Worm (Caenorhabditis elegans) whole organism, young adult: ENCODE data around the gene glct-6.
A peak's percentile ranks its signal among the peaks of the same experiment; 100 is the strongest.

Source experiments
- B0035.1 ChIP-seq: sonication (generic microtip); optimal IDR thresholded peaks from 2 replicates; lab custom pipeline; 2016; ENCODE audit warnings: missing genetic modification characterization, mild to moderate bottlenecking, missing compliant biosample characterization, missing genotype, missing genetic modification reagents
- B0261.1 ChIP-seq: sonication (generic microtip); optimal IDR thresholded peaks from 2 replicates; lab custom pipeline; 2016; ENCODE audit warnings: mild to moderate bottlenecking, missing genetic modification characterization, moderate library complexity, missing compliant biosample characterization
- F22D6.2 ChIP-seq: sonication (generic microtip); optimal IDR thresholded peaks from 2 replicates; lab custom pipeline; 2016; ENCODE audit warnings: mild to moderate bottlenecking, missing genetic modification characterization, missing compliant biosample characterization
- F33H1.4 ChIP-seq: fragments of 200-800 bp; sonication (Bioruptor generic); IDR thresholded peaks from 2 replicates; pipeline ENCODE4 v1.3.6; 2022; ENCODE audit warnings: missing genetic modification reagents, missing genetic modification characterization, missing compliant biosample characterization
- F37B4.10 ChIP-seq: fragments of 200-800 bp; sonication (Bioruptor generic); IDR thresholded peaks from 2 replicates; pipeline ENCODE4 v1.3.6; 2022; ENCODE audit warnings: missing genetic modification characterization, missing compliant biosample characterization
- F39B2.1 ChIP-seq: fragments of 200-800 bp; sonication (Bioruptor generic); IDR thresholded peaks from 2 replicates; pipeline ENCODE4 v1.3.6; 2022; ENCODE audit warnings: missing genetic modification reagents, missing genetic modification characterization, missing compliant biosample characterization
- F57A8.1 ChIP-seq: fragments of 200-800 bp; sonication (Bioruptor generic); optimal IDR thresholded peaks from 2 replicates; lab custom pipeline; 2018; ENCODE audit warnings: mild to moderate bottlenecking, missing genetic modification characterization, moderate library complexity, missing compliant biosample characterization
- K11D2.4 ChIP-seq: fragments of 200-800 bp; sonication (Bioruptor generic); IDR thresholded peaks from 2 replicates; pipeline ENCODE4 v1.3.6; 2022; ENCODE audit warnings: missing genetic modification reagents, missing genetic modification characterization, missing compliant biosample characterization
- K12H6.12 ChIP-seq: fragments of 200-800 bp; sonication (Bioruptor generic); optimal IDR thresholded peaks from 2 replicates; lab custom pipeline; 2018; ENCODE audit warnings: mild to moderate bottlenecking, missing genetic modification characterization, missing compliant biosample characterization
- Y95B8A.8 ChIP-seq: fragments of 200-800 bp; sonication (Bioruptor generic); IDR thresholded peaks from 2 replicates; pipeline ENCODE4 v1.3.6; 2022; ENCODE audit warnings: missing genetic modification reagents, missing genetic modification characterization, missing compliant biosample characterization
- ama-1 ChIP-seq, 3 experiments: fragments of 150-350 bp in 1 of 3; sonication (generic microtip) in 2 of 3; optimal IDR thresholded peaks; 2 replicates each; lab custom pipeline; 2014 to 2018; ENCODE audit warnings: missing biosample characterization in 2 of 3, missing genetic modification characterization in 2 of 3, missing genetic modification reagents in 2 of 3
- athp-1 ChIP-seq: sonication (generic microtip); optimal IDR thresholded peaks from 2 replicates; lab custom pipeline; 2017; ENCODE audit warnings: mild to moderate bottlenecking, missing genetic modification characterization, missing compliant biosample characterization
- attf-5 ChIP-seq: fragments of 200-800 bp; sonication (Bioruptor generic); optimal IDR thresholded peaks from 2 replicates; lab custom pipeline; 2018; ENCODE audit warnings: mild to moderate bottlenecking, missing genetic modification characterization, missing compliant biosample characterization
- bed-2 ChIP-seq: fragments of 200-800 bp; sonication (Bioruptor generic); IDR thresholded peaks from 2 replicates; pipeline ENCODE4 v1.3.6; 2022; ENCODE audit warnings: missing genetic modification reagents, missing genetic modification characterization, missing compliant biosample characterization
- ccch-3 ChIP-seq: fragments of 200-800 bp; sonication (Bioruptor generic); optimal IDR thresholded peaks from 2 replicates; lab custom pipeline; 2018; ENCODE audit warnings: mild to moderate bottlenecking, missing genetic modification characterization, missing compliant biosample characterization
- cebp-1 ChIP-seq, 2 experiments: fragments of 200-800 bp in 1 of 2; sonication (Bioruptor generic) in 1 of 2; sonication (generic microtip) in 1 of 2; IDR thresholded peaks in 1 of 2; optimal IDR thresholded peaks in 1 of 2; 2 replicates each; pipeline versions ENCODE4 v1.3.6 to Lab custom; 2017 to 2022; ENCODE audit warnings: missing compliant biosample characterization in 2 of 2, missing genetic modification characterization in 2 of 2, mild to moderate bottlenecking in 1 of 2, missing genetic modification reagents in 1 of 2, moderate library complexity in 1 of 2
- cebp-2 ChIP-seq: fragments of 200-800 bp; sonication (Bioruptor generic); IDR thresholded peaks from 2 replicates; pipeline ENCODE4 v1.3.6; 2022; ENCODE audit warnings: missing genetic modification characterization, missing compliant biosample characterization
- dox-1 ChIP-seq: fragments of 200-800 bp; sonication (Bioruptor generic); IDR thresholded peaks from 2 replicates; pipeline ENCODE4 v1.3.6; 2022; ENCODE audit warnings: missing genetic modification reagents, missing genetic modification characterization, missing compliant biosample characterization
- egl-44 ChIP-seq: fragments of 200-800 bp; sonication (Bioruptor generic); IDR thresholded peaks from 2 replicates; pipeline ENCODE4 v1.3.6; 2022; ENCODE audit warnings: missing genetic modification reagents, missing genetic modification characterization, missing compliant biosample characterization
- egrh-3 ChIP-seq: fragments of 200-800 bp; sonication (Bioruptor generic); IDR thresholded peaks from 2 replicates; pipeline ENCODE4 v1.3.6; 2022; ENCODE audit warnings: missing genetic modification reagents, missing genetic modification characterization, missing compliant biosample characterization
- fkh-3 ChIP-seq: sonication (generic microtip); optimal IDR thresholded peaks from 2 replicates; lab custom pipeline; 2016; ENCODE audit warnings: mild to moderate bottlenecking, missing genetic modification characterization, missing compliant biosample characterization
- him-1 ChIP-seq: sonication (generic microtip); optimal IDR thresholded peaks from 2 replicates; lab custom pipeline; 2016; ENCODE audit warnings: missing genotype, missing genetic modification reagents, missing genetic modification characterization, missing compliant biosample characterization
- let-607 ChIP-seq, 2 experiments: fragments of 200-800 bp in 1 of 2; sonication (Bioruptor generic) in 1 of 2; sonication (generic microtip) in 1 of 2; optimal IDR thresholded peaks; 2 replicates each; lab custom pipeline; 2016 to 2018; ENCODE audit warnings: mild to moderate bottlenecking in 2 of 2, missing compliant biosample characterization in 2 of 2, missing genetic modification characterization in 2 of 2, moderate library complexity in 2 of 2, missing genotype in 1 of 2
- lin-26 ChIP-seq: fragments of 200-800 bp; sonication (Bioruptor generic); IDR thresholded peaks from 2 replicates; pipeline ENCODE4 v1.3.6; 2022; ENCODE audit warnings: missing genetic modification reagents, missing genetic modification characterization, missing compliant biosample characterization
- lin-54 ChIP-seq: fragments of 200-800 bp; sonication (Bioruptor generic); optimal IDR thresholded peaks from 2 replicates; lab custom pipeline; 2018; ENCODE audit warnings: mild to moderate bottlenecking, missing genetic modification characterization, missing compliant biosample characterization
- nfyb-1 ChIP-seq: fragments of 200-800 bp; sonication (Bioruptor generic); IDR thresholded peaks from 2 replicates; pipeline ENCODE4 v1.3.6; 2022; ENCODE audit warnings: missing genetic modification reagents, missing genetic modification characterization, missing compliant biosample characterization
- nhr-27 ChIP-seq: fragments of 200-800 bp; sonication (Bioruptor generic); optimal IDR thresholded peaks from 2 replicates; lab custom pipeline; 2018; ENCODE audit warnings: mild to moderate bottlenecking, missing genetic modification characterization, moderate library complexity, missing compliant biosample characterization
- nhr-80 ChIP-seq: sonication (generic microtip); optimal IDR thresholded peaks from 2 replicates; lab custom pipeline; 2016; ENCODE audit warnings: missing genetic modification characterization, missing compliant biosample characterization
- rcor-1 ChIP-seq: fragments of 200-800 bp; sonication (Bioruptor generic); IDR thresholded peaks from 2 replicates; pipeline ENCODE4 v1.3.6; 2022; ENCODE audit warnings: missing genetic modification reagents, missing genetic modification characterization, missing compliant biosample characterization
- rec-8 ChIP-seq, 2 experiments: sonication (generic microtip); optimal IDR thresholded peaks; 2 replicates each; lab custom pipeline; 2016; ENCODE audit warnings: mild to moderate bottlenecking in 2 of 2, missing genetic modification characterization in 2 of 2, missing genetic modification reagents in 2 of 2, missing genotype in 2 of 2, missing biosample characterization in 1 of 2, missing compliant biosample characterization in 1 of 2, moderate library complexity in 1 of 2
- snpc-1.3 ChIP-seq: sonication (generic microtip); optimal IDR thresholded peaks from 2 replicates; lab custom pipeline; 2017; ENCODE audit warnings: missing genetic modification characterization, mild to moderate bottlenecking, missing compliant biosample characterization, antibody characterized with exemption, moderate library complexity, missing genotype, missing genetic modification reagents; ENCODE audit not compliant: insufficient read depth
- snpc-4 ChIP-seq, 5 experiments: fragments of 150-350 bp in 1 of 5; sonication (generic microtip) in 4 of 5; optimal IDR thresholded peaks; 2 replicates each; lab custom pipeline; 2014 to 2018; ENCODE audit warnings: missing genetic modification characterization in 5 of 5, missing biosample characterization in 3 of 5, antibody characterized with exemption in 2 of 5, mild to moderate bottlenecking in 2 of 5, missing compliant biosample characterization in 2 of 5, missing genotype in 2 of 5, moderate library complexity in 2 of 5, missing genetic modification reagents in 1 of 5
- tbx-9 ChIP-seq: sonication (generic microtip); optimal IDR thresholded peaks from 2 replicates; lab custom pipeline; 2016; ENCODE audit warnings: borderline replicate concordance, missing genetic modification characterization, inconsistent platforms, missing compliant biosample characterization
- zfh-2 ChIP-seq: fragments of 200-800 bp; sonication (Bioruptor generic); conservative IDR thresholded peaks from 2 replicates; pipeline ENCODE4 v1.3.6; 2022; ENCODE audit warnings: missing genetic modification reagents, missing genetic modification characterization, missing compliant biosample characterization
- ztf-25 ChIP-seq: fragments of 200-800 bp; sonication (Bioruptor generic); IDR thresholded peaks from 2 replicates; pipeline ENCODE4 v1.3.6; 2022; ENCODE audit warnings: missing genetic modification reagents, missing genetic modification characterization, missing compliant biosample characterization
- ztf-26 ChIP-seq: sonication (generic microtip); optimal IDR thresholded peaks from 2 replicates; lab custom pipeline; 2017; ENCODE audit warnings: missing genetic modification characterization, missing compliant biosample characterization
- ztf-28 ChIP-seq: fragments of 200-800 bp; sonication (Bioruptor generic); IDR thresholded peaks from 2 replicates; pipeline ENCODE4 v1.3.6; 2022; ENCODE audit warnings: missing genetic modification reagents, missing genetic modification characterization, missing compliant biosample characterization
- ztf-6 ChIP-seq: fragments of 200-800 bp; sonication (Bioruptor generic); IDR thresholded peaks from 2 replicates; pipeline ENCODE4 v1.3.6; 2022; ENCODE audit warnings: missing genetic modification reagents, missing genetic modification characterization, missing compliant biosample characterization

Gene glct-6

ce11 chrIV:3807545-3807944, 23.5 kb downstream of the glct-6 start (continued):
- TF ChIP-seq egl-44 (GFP tag; lab: Robert Waterston, UW) (no peak), tbx-9 (tag; lab: Kevin White, UChicago) (no peak)

DNA sequence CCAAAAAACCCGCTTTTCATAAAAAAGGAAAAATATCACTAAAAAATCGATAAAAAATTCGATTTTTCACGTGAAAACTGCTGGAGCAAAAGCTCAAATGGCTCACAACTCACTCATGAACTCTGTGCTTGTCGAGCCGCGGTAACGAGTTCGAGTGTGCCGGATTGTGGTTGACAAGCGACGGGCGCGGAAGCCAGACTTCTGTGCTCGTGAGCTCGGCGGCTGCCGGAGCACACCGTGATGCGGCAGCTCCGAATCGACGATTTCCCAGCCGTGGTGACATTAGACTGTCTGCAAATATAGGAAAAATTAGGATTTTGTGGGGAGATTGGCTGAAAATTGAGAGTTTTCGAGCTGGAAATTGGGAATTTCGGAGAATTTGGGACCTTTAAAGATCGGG, 28.8 kb downstream of the glct-6 start:
- TF ChIP-seq zfh-2 (GFP tag; lab: Robert Waterston, UW) (peak; percentile 77), ztf-25 (GFP tag; lab: Robert Waterston, UW) (no peak), egrh-3 (GFP tag; lab: Robert Waterston, UW) (peak; percentile 44; the same call in 1 of the 2 replicates)

DNA sequence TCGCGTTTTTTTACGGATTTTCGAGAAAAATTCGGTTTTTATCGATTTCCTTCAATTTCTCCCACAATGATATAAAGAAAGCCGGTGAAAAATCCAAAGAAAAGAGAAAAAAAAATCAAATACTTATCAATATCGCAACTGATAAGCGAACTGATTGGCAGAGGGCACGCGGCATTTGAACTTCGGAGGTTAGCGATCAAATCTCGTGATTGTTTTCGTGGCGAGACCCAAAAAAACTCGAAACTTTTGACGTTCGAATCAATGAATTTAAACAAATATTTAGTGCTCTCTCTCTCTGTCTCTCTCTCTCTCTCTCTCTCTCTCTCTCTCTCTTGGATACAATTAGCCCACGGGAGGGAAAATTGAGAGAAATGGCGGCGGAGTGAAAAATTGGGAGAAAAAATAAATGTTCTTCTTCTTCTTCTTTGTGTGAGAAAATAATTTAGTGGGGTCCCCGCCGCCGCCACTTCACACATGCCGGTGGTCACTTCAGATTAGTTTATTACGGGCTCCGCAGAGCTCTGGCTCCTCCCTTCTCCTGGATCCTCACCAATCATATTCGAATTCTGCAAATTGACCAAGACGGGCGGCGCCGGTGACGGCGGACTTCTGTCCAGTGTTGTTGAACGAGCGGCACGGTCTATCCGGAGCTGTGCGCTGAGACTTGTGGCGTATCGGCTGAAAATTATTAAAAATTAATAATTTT, 30.7 kb downstream of the glct-6 start:
- TF ChIP-seq K12H6.12 (tag; lab: Kevin White, UChicago): no peak
- TF ChIP-seq cebp-2 (GFP tag; lab: Robert Waterston, UW): no peak
- peak; percentile 48; the same call in 1 of the 2 replicates for TF ChIP-seq dox-1 (GFP tag; lab: Robert Waterston, UW)
- peak; percentile 73 for TF ChIP-seq nhr-80 (tag; lab: Kevin White, UChicago)
- peak; percentile 42 to 62 for TF ChIP-seq let-607 (tag; optimal IDR thresholded peaks at IDR 0.05; lab: Kevin White, UChicago)
- no peak for TF ChIP-seq F39B2.1 (GFP tag; lab: Robert Waterston, UW)
- peak; percentile 68 for TF ChIP-seq zfh-2 (GFP tag; lab: Robert Waterston, UW)
- no peak for TF ChIP-seq ztf-28 (GFP tag; lab: Robert Waterston, UW)
- TF ChIP-seq B0035.1: no peak
- no peak for TF ChIP-seq nhr-27 (tag; lab: Kevin White, UChicago)
- no peak for TF ChIP-seq B0261.1 (tag; lab: Kevin White, UChicago)
- TF ChIP-seq athp-1: no peak
- TF ChIP-seq rec-8 (tag; optimal IDR thresholded peaks at IDR 0.05; lab: Kevin White, UChicago): no peak
- no peak for TF ChIP-seq rcor-1 (GFP tag; lab: Robert Waterston, UW)
- TF ChIP-seq bed-2: no peak
- no peak for TF ChIP-seq ztf-26
- TF ChIP-seq ama-1 (optimal IDR thresholded peaks at IDR 0.05; lab: Kevin White, UChicago): no peak
- TF ChIP-seq ama-1 (GFP tag; optimal IDR thresholded peaks at IDR 0.05; lab: Kevin White, UChicago): no peak
- no peak for TF ChIP-seq F37B4.10 (GFP tag; lab: Robert Waterston, UW)
- TF ChIP-seq ztf-6: no peak
- no peak for TF ChIP-seq snpc-4 (GFP tag; optimal IDR thresholded peaks at IDR 0.05; lab: Kevin White, UChicago)
- TF ChIP-seq snpc-4 (tag; optimal IDR thresholded peaks at IDR 0.05; lab: Kevin White, UChicago): no peak
- TF ChIP-seq ccch-3: no peak
- TF ChIP-seq F33H1.4 (GFP tag; lab: Robert Waterston, UW): peak; percentile 29; the same call in 1 of the 2 replicates
- TF ChIP-seq lin-54: peak; percentile 26
- no peak for TF ChIP-seq K11D2.4 (GFP tag; lab: Robert Waterston, UW)
- no peak for TF ChIP-seq F57A8.1 (GFP tag; lab: Kevin White, UChicago)
- no peak for TF ChIP-seq him-1 (tag; lab: Kevin White, UChicago)
- TF ChIP-seq nfyb-1 (GFP tag; lab: Robert Waterston, UW): no peak
- TF ChIP-seq Y95B8A.8: no peak
- TF ChIP-seq cebp-1 (GFP tag; IDR thresholded peaks at IDR 0.05; lab: Robert Waterston, UW): no peak
- peak; percentile 29 for TF ChIP-seq cebp-1 (tag; optimal IDR thresholded peaks at IDR 0.05; lab: Kevin White, UChicago)
- TF ChIP-seq snpc-1.3: no peak
- TF ChIP-seq lin-26: no peak
- TF ChIP-seq fkh-3 (tag; lab: Kevin White, UChicago): no peak
- peak; percentile 31 for TF ChIP-seq attf-5 (GFP tag; lab: Kevin White, UChicago)
- no peak for TF ChIP-seq F22D6.2
